Fruit fly (Drosophila melanogaster): ENCODE results near the gene CG34174.

The CG34174 gene

dm6 chr2L:2236722-2237121, 22.7 kb downstream of the CG34174 start, which contains the start of gene Sec24CD (continued):
- no peak for TF ChIP-seq CG32006 (GFP tag; optimal IDR thresholded peaks at IDR 0.05)
- no peak for TF ChIP-seq fd85E (GFP tag; optimal IDR thresholded peaks at IDR 0.05)
- TF ChIP-seq CG6163 (GFP tag; IDR thresholded peaks at IDR 0.05), result no peak
- TF ChIP-seq fd59A (GFP tag; optimal IDR thresholded peaks at IDR 0.05), result no peak
- TF ChIP-seq CG3919 (GFP tag; optimal IDR thresholded peaks at IDR 0.05), result no peak

DNA sequence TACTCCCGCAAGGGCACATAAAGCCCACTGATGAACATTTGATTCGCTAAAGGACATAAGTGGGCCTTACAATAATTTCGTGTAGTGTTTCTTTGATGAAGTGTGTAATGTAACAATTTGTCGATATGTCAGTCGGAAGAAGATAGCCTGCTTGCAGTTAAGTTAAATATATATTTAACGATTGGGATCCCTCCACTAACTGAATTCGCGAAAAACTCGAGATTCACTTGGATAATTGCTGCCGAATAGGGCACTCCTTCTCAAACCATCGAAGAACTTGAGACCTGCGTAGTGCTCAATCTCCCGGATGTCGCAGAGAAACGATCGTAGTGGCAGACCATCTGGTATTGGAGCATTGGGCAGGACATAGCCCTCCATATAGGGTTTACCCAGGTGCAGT, 24.1 kb downstream of the CG34174 start, which contains the start of gene Tengl3:
TSS of gene Tengl3 (minus strand) at position 101 of the 400 bp plus-strand sequence.
- TF ChIP-seq topi (GFP tag; optimal IDR thresholded peaks at IDR 0.05) (no peak), CG8319 (GFP tag; optimal IDR thresholded peaks at IDR 0.05) (no peak), Lpt (GFP tag; optimal IDR thresholded peaks at IDR 0.05) (no peak), CG8119 (GFP tag; IDR thresholded peaks at IDR 0.05) (no peak), Eip93F (GFP tag; optimal IDR thresholded peaks at IDR 0.05) (no peak), fd59A (GFP tag; optimal IDR thresholded peaks at IDR 0.05) (no peak), Hr4 (GFP tag; optimal IDR thresholded peaks at IDR 0.05) (no peak), Smox (GFP tag; optimal IDR thresholded peaks at IDR 0.05) (no peak), Met (GFP tag; optimal IDR thresholded peaks at IDR 0.05) (no peak)

DNA sequence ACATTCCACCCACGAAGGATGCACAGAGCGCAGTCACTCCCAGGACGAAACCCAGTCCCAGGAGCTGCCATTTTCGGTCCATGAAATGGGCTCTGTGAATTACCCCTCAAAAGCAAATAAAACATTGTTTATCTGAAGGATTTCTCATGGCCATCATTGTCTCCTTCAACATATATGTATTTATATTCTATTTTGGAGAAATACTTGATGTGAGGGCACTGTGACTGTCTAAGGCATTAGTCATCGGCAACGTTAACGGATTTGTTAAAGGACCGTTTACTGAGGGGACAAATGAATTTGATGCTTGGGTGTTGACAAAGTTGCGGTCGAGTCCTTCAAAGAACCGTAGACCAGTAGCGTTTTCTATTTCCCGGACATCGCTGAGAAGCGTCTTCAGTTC, 25.2 kb downstream of the CG34174 start, which contains the start of gene Tengl2:
TSS of gene Tengl2 (minus strand) at position 101 of the 400 bp plus-strand sequence.
- TF ChIP-seq CG3032 (tag; optimal IDR thresholded peaks at IDR 0.05), result no peak
- TF ChIP-seq Ets96B (tag; optimal IDR thresholded peaks at IDR 0.05), result no peak
- TF ChIP-seq CG32006 (GFP tag; optimal IDR thresholded peaks at IDR 0.05), result no peak
- no peak for TF ChIP-seq CG11902 (GFP tag; optimal IDR thresholded peaks at IDR 0.05)
- no peak for TF ChIP-seq pdm3 (GFP tag; optimal IDR thresholded peaks at IDR 0.05)
- no peak for TF ChIP-seq Ets21C (GFP tag; optimal IDR thresholded peaks at IDR 0.05)
- no peak for TF ChIP-seq net (GFP tag; optimal IDR thresholded peaks at IDR 0.05)
- TF ChIP-seq fd59A (GFP tag; optimal IDR thresholded peaks at IDR 0.05), result no peak
- TF ChIP-seq CG9139 (GFP tag; optimal IDR thresholded peaks at IDR 0.05), result no peak
- no peak for TF ChIP-seq acj6 (GFP tag; optimal IDR thresholded peaks at IDR 0.05)
- TF ChIP-seq Hr4 (GFP tag; optimal IDR thresholded peaks at IDR 0.05), result no peak
- no peak for TF ChIP-seq Eip75B (GFP tag; optimal IDR thresholded peaks at IDR 0.05)
- TF ChIP-seq ss (GFP tag; optimal IDR thresholded peaks at IDR 0.05), result no peak
- TF ChIP-seq CG8119 (GFP tag; IDR thresholded peaks at IDR 0.05), result no peak
- no peak for TF ChIP-seq eg (GFP tag; IDR thresholded peaks at IDR 0.05)
- TF ChIP-seq CG6163 (GFP tag; IDR thresholded peaks at IDR 0.05), result no peak
- TF ChIP-seq Met (GFP tag; optimal IDR thresholded peaks at IDR 0.05), result no peak
- no peak for TF ChIP-seq CG10631 (GFP tag; optimal IDR thresholded peaks at IDR 0.05)
- TF ChIP-seq Hr39 (GFP tag; optimal IDR thresholded peaks at IDR 0.05), result no peak

DNA sequence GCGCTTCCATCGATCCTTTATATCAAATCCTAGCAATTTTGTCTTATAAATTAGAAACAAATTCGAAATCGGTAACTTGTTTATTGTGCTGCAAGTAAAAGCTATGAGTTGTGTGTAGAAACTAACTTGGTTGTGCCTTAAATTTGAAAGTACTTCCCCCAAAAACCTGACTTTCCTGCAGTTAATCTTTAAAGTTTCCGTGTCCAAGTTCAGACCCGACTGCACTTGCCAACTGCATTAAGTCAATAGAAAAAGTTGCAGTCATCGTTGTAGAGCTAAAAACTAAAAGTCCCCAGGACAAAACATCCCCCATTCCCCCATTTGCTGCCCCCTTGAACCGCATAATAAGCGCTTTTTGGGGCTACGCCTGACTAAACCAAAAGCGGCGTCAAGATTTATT, 26.4 kb downstream of the CG34174 start, which contains the start of gene Tengl1:
TSS of gene Tengl1 (minus strand) at position 101 of the 400 bp plus-strand sequence.
- TF ChIP-seq eg (GFP tag; IDR thresholded peaks at IDR 0.05), result no peak
- TF ChIP-seq CG6854 (GFP tag; optimal IDR thresholded peaks at IDR 0.05), result no peak
- TF ChIP-seq spab (GFP tag; optimal IDR thresholded peaks at IDR 0.05), result no peak
- no peak for TF ChIP-seq CG10669 (GFP tag; optimal IDR thresholded peaks at IDR 0.05)
- no peak for TF ChIP-seq CG31627 (GFP tag; optimal IDR thresholded peaks at IDR 0.05)
- no peak for TF ChIP-seq dsx (GFP tag; optimal IDR thresholded peaks at IDR 0.05; ENCODE audit: poor library complexity, severe bottlenecking)
- no peak for TF ChIP-seq salr (GFP tag; optimal IDR thresholded peaks at IDR 0.05)

dm6 chr2L:2242139-2242538, 28.1 kb downstream of the CG34174 start, which contains the start of gene CG4267:
TSS of gene CG4267 (plus strand) at chr2L:2242378.
- TF ChIP-seq CG11902 (GFP tag; optimal IDR thresholded peaks at IDR 0.05) (no peak), CG9139 (GFP tag; optimal IDR thresholded peaks at IDR 0.05) (no peak), Gug (GFP tag; IDR thresholded peaks at IDR 0.05) (no peak), svp (GFP tag) (peak; percentile 93), CG6163 (GFP tag; IDR thresholded peaks at IDR 0.05) (peak; percentile 44; the same call in 1 of the 3 replicates), CG34406 (GFP tag; optimal IDR thresholded peaks at IDR 0.05) (no peak), topi (GFP tag; optimal IDR thresholded peaks at IDR 0.05) (no peak), Eip78C (GFP tag) (peak; percentile 64), eg (GFP tag; IDR thresholded peaks at IDR 0.05) (0 out of 3 replicates have a peak, but pooled peaks have one; percentile 25)

Data from whole organism, prepupa.